Fruit fly (Drosophila melanogaster) whole organism, embryonic: ENCODE data around the gene Idh3b.

Experiments used
- CG10274 ChIP-seq: fragments of 200-800 bp; sonication (Bioruptor generic); optimal IDR thresholded peaks from 3 replicates; lab custom pipeline; 2017; ENCODE audit warnings: missing biosample characterization, mild to moderate bottlenecking, missing genetic modification characterization
- CG10462 ChIP-seq: fragments of 200-800 bp; sonication (Bioruptor generic); optimal IDR thresholded peaks from 2 replicates; lab custom pipeline; 2016; ENCODE audit warnings: missing biosample characterization, missing genetic modification characterization
- CG11456 ChIP-seq: fragments of 200-800 bp; sonication (Bioruptor generic); IDR thresholded peaks from 3 replicates; pipeline ENCODE4 v1.3.6; 2022; ENCODE audit warnings: missing biosample characterization, missing genetic modification characterization
- CG12219 ChIP-seq: fragments of 200-800 bp; sonication (Bioruptor generic); optimal IDR thresholded peaks from 3 replicates; lab custom pipeline; 2018; ENCODE audit warnings: missing biosample characterization, mild to moderate bottlenecking, missing genetic modification characterization
- CG12769 ChIP-seq: fragments of 200-800 bp; sonication (Bioruptor generic); optimal IDR thresholded peaks from 2 replicates; lab custom pipeline; 2019; ENCODE audit warnings: missing biosample characterization, mild to moderate bottlenecking, missing genetic modification characterization, moderate library complexity
- CG14667 ChIP-seq: fragments of 200-800 bp; sonication (Bioruptor generic); IDR thresholded peaks from 2 replicates; pipeline ENCODE4 v1.3.6; 2022; ENCODE audit warnings: missing biosample characterization, missing genetic modification characterization
- CG14965 ChIP-seq: fragments of 200-800 bp; sonication (Bioruptor generic); optimal IDR thresholded peaks from 2 replicates; lab custom pipeline; 2016; ENCODE audit warnings: missing biosample characterization, missing genetic modification characterization, borderline replicate concordance
- CG15601 ChIP-seq: fragments of 200-800 bp; sonication (Bioruptor generic); optimal IDR thresholded peaks from 3 replicates; lab custom pipeline; 2019; ENCODE audit warnings: missing biosample characterization, mild to moderate bottlenecking, missing genetic modification characterization, moderate library complexity
- CG1603 ChIP-seq: fragments of 200-800 bp; sonication (Bioruptor generic); optimal IDR thresholded peaks from 2 replicates; lab custom pipeline; 2019; ENCODE audit warnings: missing biosample characterization, mild to moderate bottlenecking, missing genetic modification characterization, moderate library complexity
- CG17186 ChIP-seq: fragments of 200-800 bp; sonication (Bioruptor generic); optimal IDR thresholded peaks from 3 replicates; lab custom pipeline; 2017; ENCODE audit warnings: missing biosample characterization, missing genetic modification reagents, missing genetic modification characterization
- CG17328 ChIP-seq: fragments of 200-800 bp; sonication (Bioruptor generic); IDR thresholded peaks from 2 replicates; pipeline ENCODE4 v1.3.6; 2022; ENCODE audit warnings: missing biosample characterization, missing genetic modification characterization
- CG17829 ChIP-seq: fragments of 200-800 bp; optimal IDR thresholded peaks from 2 replicates; lab custom pipeline; 2019; ENCODE audit warnings: missing biosample characterization, mild to moderate bottlenecking, missing genetic modification characterization, moderate library complexity
- CG18011 ChIP-seq: fragments of 200-800 bp; sonication (Bioruptor generic); optimal IDR thresholded peaks from 2 replicates; lab custom pipeline; 2017; ENCODE audit warnings: missing biosample characterization, missing genetic modification characterization, mild to moderate bottlenecking, moderate library complexity, missing genotype
- CG2678 ChIP-seq: fragments of 200-800 bp; sonication (Bioruptor generic); optimal IDR thresholded peaks from 3 replicates; lab custom pipeline; 2019; ENCODE audit warnings: missing biosample characterization, mild to moderate bottlenecking, missing genetic modification characterization, moderate library complexity
- CG2889 ChIP-seq: fragments of 200-800 bp; sonication (Bioruptor generic); IDR thresholded peaks from 3 replicates; pipeline ENCODE4 v1.3.6; 2022; ENCODE audit warnings: missing biosample characterization, missing genetic modification characterization
- CG30020 ChIP-seq: fragments of 200-800 bp; optimal IDR thresholded peaks from 2 replicates; lab custom pipeline; 2019; ENCODE audit warnings: missing biosample characterization, mild to moderate bottlenecking, missing genetic modification characterization, moderate library complexity
- CG32767 ChIP-seq: fragments of 200-800 bp; sonication (Bioruptor generic); IDR thresholded peaks from 2 replicates; pipeline ENCODE4 v1.3.6; 2022; ENCODE audit warnings: missing biosample characterization, missing genetic modification characterization
- CG34422 ChIP-seq: fragments of 200-800 bp; sonication (Bioruptor generic); IDR thresholded peaks from 3 replicates; pipeline ENCODE4 v1.3.6; 2022; ENCODE audit warnings: missing biosample characterization, missing genetic modification characterization
- CG3838 ChIP-seq: fragments of 200-800 bp; sonication (Bioruptor generic); optimal IDR thresholded peaks from 3 replicates; lab custom pipeline; 2016; ENCODE audit warnings: missing biosample characterization, missing genetic modification characterization
- CG7745 ChIP-seq: fragments of 200-800 bp; sonication (Bioruptor generic); optimal IDR thresholded peaks from 2 replicates; lab custom pipeline; 2018; ENCODE audit warnings: missing biosample characterization, mild to moderate bottlenecking, missing genetic modification characterization, moderate library complexity
- CG8290 ChIP-seq, 3 experiments: fragments of 200-800 bp; sonication (Bioruptor generic); optimal IDR thresholded peaks; 2 replicates each; lab custom pipeline; 2016 to 2019; ENCODE audit warnings: missing biosample characterization in 3 of 3, missing genetic modification characterization in 3 of 3, mild to moderate bottlenecking in 2 of 3, moderate library complexity in 1 of 3
- CG8388 ChIP-seq: fragments of 200-800 bp; sonication (Bioruptor generic); optimal IDR thresholded peaks from 2 replicates; lab custom pipeline; 2019; ENCODE audit warnings: missing biosample characterization, mild to moderate bottlenecking, missing genetic modification characterization, moderate library complexity
- CG9817 ChIP-seq: fragments of 200-800 bp; sonication (Bioruptor generic); optimal IDR thresholded peaks from 2 replicates; lab custom pipeline; 2018; ENCODE audit warnings: missing biosample characterization, mild to moderate bottlenecking, missing genetic modification characterization, moderate library complexity
- D ChIP-seq, 2 experiments: fragments of 200-800 bp in 1 of 2; fragments of >200 bp in 1 of 2; sonication (Bioruptor generic) in 1 of 2; optimal IDR thresholded peaks; 2 replicates in 1 of 2; 3 replicates in 1 of 2; lab custom pipeline; 2017; ENCODE audit warnings: mild to moderate bottlenecking in 1 of 2, missing biosample characterization in 1 of 2, missing genetic modification characterization in 1 of 2, missing genetic modification reagents in 1 of 2
- Dll ChIP-seq: fragments of 200-800 bp; sonication (Bioruptor generic); IDR thresholded peaks from 4 replicates; pipeline ENCODE4 v1.3.6; 2022; ENCODE audit warnings: missing biosample characterization, missing genetic modification characterization; ENCODE audit not compliant: partially characterized antibody
- E2f1 ChIP-seq: fragments of 200-800 bp; sonication (Bioruptor generic); IDR thresholded peaks from 2 replicates; pipeline ENCODE4 v1.3.6; 2022; ENCODE audit warnings: missing biosample characterization, missing genetic modification characterization
- ERR ChIP-seq: fragments of 200-800 bp; sonication (Bioruptor generic); optimal IDR thresholded peaks from 2 replicates; lab custom pipeline; 2016; ENCODE audit warnings: missing biosample characterization, missing genetic modification characterization
- Gsc ChIP-seq: fragments of 200-800 bp; sonication (Bioruptor generic); IDR thresholded peaks from 2 replicates; pipeline ENCODE4 v1.3.6; 2022; ENCODE audit warnings: missing biosample characterization, missing genetic modification characterization
- Gug ChIP-seq: fragments of 200-800 bp; sonication (Bioruptor generic); IDR thresholded peaks from 4 replicates; pipeline ENCODE4 v1.3.6; 2022; ENCODE audit warnings: missing biosample characterization, missing genetic modification characterization
- Hey ChIP-seq: fragments of 200-800 bp; sonication (Bioruptor generic); optimal IDR thresholded peaks from 3 replicates; lab custom pipeline; 2018; ENCODE audit warnings: missing biosample characterization, mild to moderate bottlenecking, missing genetic modification characterization
- HmgD ChIP-seq: fragments of 200-800 bp; sonication (Bioruptor generic); optimal IDR thresholded peaks from 3 replicates; lab custom pipeline; 2016; ENCODE audit warnings: missing biosample characterization, missing genetic modification characterization
- Med ChIP-seq: fragments of 200-800 bp; sonication (Bioruptor generic); peaks from one replicate; lab custom pipeline; 2016; ENCODE audit warnings: missing biosample characterization, missing genetic modification characterization, mild to moderate bottlenecking, inconsistent platforms, moderate library complexity
- PHDP ChIP-seq: fragments of 200-800 bp; sonication (Bioruptor generic); optimal IDR thresholded peaks from 3 replicates; lab custom pipeline; 2018; ENCODE audit warnings: missing biosample characterization, mild to moderate bottlenecking, missing genetic modification characterization, moderate library complexity
- Ravus ChIP-seq: fragments of 200-800 bp; sonication (Bioruptor generic); IDR thresholded peaks from 2 replicates; pipeline ENCODE4 v1.3.6; 2022; ENCODE audit warnings: missing biosample characterization, missing genetic modification characterization
- Sin3A ChIP-seq: fragments of >200 bp; optimal IDR thresholded peaks from 2 replicates; lab custom pipeline; 2018
- Six4 ChIP-seq: fragments of 200-800 bp; sonication (Bioruptor generic); optimal IDR thresholded peaks from 2 replicates; lab custom pipeline; 2016; ENCODE audit warnings: missing biosample characterization, missing genetic modification characterization
- Spps ChIP-seq: fragments of 200-800 bp; sonication (Bioruptor generic); optimal IDR thresholded peaks from 2 replicates; lab custom pipeline; 2018; ENCODE audit warnings: missing biosample characterization, mild to moderate bottlenecking, missing genetic modification characterization
- Sry-δ ChIP-seq: fragments of 200-800 bp; sonication (Bioruptor generic); optimal IDR thresholded peaks from 2 replicates; lab custom pipeline; 2016; ENCODE audit warnings: missing biosample characterization, missing genetic modification characterization
- aop ChIP-seq: fragments of 200-800 bp; sonication (Bioruptor generic); IDR thresholded peaks from 2 replicates; pipeline ENCODE4 v1.3.6; 2022; ENCODE audit warnings: missing biosample characterization, missing genetic modification characterization
- az2 ChIP-seq: fragments of 200-800 bp; sonication (Bioruptor generic); optimal IDR thresholded peaks from 3 replicates; lab custom pipeline; 2016; ENCODE audit warnings: missing biosample characterization, missing genetic modification characterization
- corto ChIP-seq: fragments of 200-800 bp; sonication (Bioruptor generic); optimal IDR thresholded peaks from 2 replicates; lab custom pipeline; 2016; ENCODE audit warnings: missing biosample characterization, mild to moderate bottlenecking, missing genetic modification characterization, moderate library complexity
- h ChIP-seq: fragments of >200 bp; optimal IDR thresholded peaks from 2 replicates; lab custom pipeline; 2017
- hth ChIP-seq: fragments of >200 bp; optimal IDR thresholded peaks from 2 replicates; lab custom pipeline; 2017; ENCODE audit warnings: inconsistent platforms
- oc ChIP-seq: fragments of 200-800 bp; sonication (Bioruptor generic); optimal IDR thresholded peaks from 2 replicates; lab custom pipeline; 2018; ENCODE audit warnings: missing biosample characterization, mild to moderate bottlenecking, missing genetic modification characterization, moderate library complexity
- onecut ChIP-seq: fragments of 200-800 bp; sonication (Bioruptor generic); IDR thresholded peaks from 2 replicates; pipeline ENCODE4 v1.3.6; 2022; ENCODE audit warnings: missing biosample characterization, missing genetic modification characterization
- sens-2 ChIP-seq: fragments of 200-800 bp; sonication (Bioruptor generic); IDR thresholded peaks from 2 replicates; pipeline ENCODE4 v1.3.6; 2022; ENCODE audit warnings: missing biosample characterization, missing genetic modification characterization
- sisA ChIP-seq: fragments of 200-800 bp; sonication (Bioruptor generic); IDR thresholded peaks from 2 replicates; pipeline ENCODE4 v1.3.6; 2022; ENCODE audit warnings: missing biosample characterization, missing genetic modification characterization
- sqz ChIP-seq: fragments of 200-800 bp; sonication (Bioruptor generic); optimal IDR thresholded peaks from 3 replicates; lab custom pipeline; 2018; ENCODE audit warnings: missing biosample characterization, mild to moderate bottlenecking, missing genetic modification characterization
- stc ChIP-seq: fragments of 200-800 bp; sonication (Bioruptor generic); IDR thresholded peaks from 2 replicates; pipeline ENCODE4 v1.3.6; 2022; ENCODE audit warnings: missing biosample characterization, missing genetic modification characterization
- vnd ChIP-seq: fragments of 200-800 bp; sonication (Bioruptor generic); IDR thresholded peaks from 3 replicates; pipeline ENCODE4 v1.3.6; 2022; ENCODE audit warnings: missing biosample characterization, missing genetic modification characterization; ENCODE audit not compliant: partially characterized antibody

Idh3b gene

dm6 chr3R:22049134-22049796 lies 30.1 kb upstream of the Idh3b start (continued):
- TF ChIP-seq oc (tag; lab: Kevin White, UChicago) (peak; percentile 80), aop (GFP tag; lab: Robert Waterston, UW) (no peak), CG14965 (GFP tag; lab: Kevin White, UChicago) (peak; percentile 32), CG34422 (GFP tag; lab: Robert Waterston, UW) (peak; percentile 77), stc (GFP tag; lab: Robert Waterston, UW) (peak; percentile 75), CG12769 (peak; percentile 92), Sin3A (lab: Kevin White, UChicago) (no peak), HmgD (GFP tag; lab: Kevin White, UChicago) (peak; percentile 22), Gsc (GFP tag; lab: Robert Waterston, UW) (no peak), CG17328 (GFP tag; lab: Robert Waterston, UW) (peak; percentile 75), CG17829 (tag; lab: Kevin White, UChicago) (peak; percentile 84), sens-2 (GFP tag; lab: Robert Waterston, UW) (peak; percentile 67), corto (GFP tag; lab: Kevin White, UChicago) (no peak), Sry-δ (GFP tag; lab: Kevin White, UChicago) (peak; percentile 32), ERR (GFP tag; lab: Kevin White, UChicago) (peak; percentile 57), CG10462 (GFP tag; lab: Kevin White, UChicago) (peak; percentile 56), hth (lab: Kevin White, UChicago) (no peak), PHDP (tag; lab: Kevin White, UChicago) (peak; percentile 81), CG14667 (GFP tag; lab: Robert Waterston, UW) (peak; percentile 68), E2f1 (GFP tag; lab: Robert Waterston, UW) (peak; percentile 82), az2 (peak; percentile 79), Spps (tag; lab: Kevin White, UChicago) (peak; percentile 65), CG7745 (tag; lab: Kevin White, UChicago) (no peak), CG11456 (GFP tag; lab: Robert Waterston, UW) (peak; percentile 72), CG15601 (tag; lab: Kevin White, UChicago) (peak; percentile 58), CG10274 (GFP tag; lab: Kevin White, UChicago) (peak; percentile 45), Med (GFP tag; lab: Kevin White, UChicago) (peak; percentile 97), Hey (tag; lab: Kevin White, UChicago) (peak; percentile 82), CG8290 (GFP tag; optimal IDR thresholded peaks at IDR 0.05; lab: Kevin White, UChicago) (peak; percentile 45), CG8290 (tag; optimal IDR thresholded peaks at IDR 0.05; lab: Kevin White, UChicago) (peak in 1 of 2 experiments; percentile 86), CG17186 (GFP tag; lab: Kevin White, UChicago) (peak; percentile 1), CG32767 (GFP tag; lab: Robert Waterston, UW) (peak; percentile 73), Six4 (GFP tag; lab: Kevin White, UChicago) (peak; percentile 73), CG30020 (tag; lab: Kevin White, UChicago) (peak; percentile 22), CG3838 (GFP tag; lab: Kevin White, UChicago) (peak; percentile 47), Dll (GFP tag; lab: Robert Waterston, UW) (0 out of 4 replicates have a peak, but pooled peaks have one; percentile 12), vnd (no peak), CG1603 (tag; lab: Kevin White, UChicago) (peak; percentile 87), onecut (GFP tag; lab: Robert Waterston, UW) (peak; percentile 75), h (lab: Kevin White, UChicago) (no peak), CG2889 (peak; percentile 46; the same call in 2 of the 3 replicates), CG2678 (tag; lab: Kevin White, UChicago) (peak; percentile 88), CG12219 (peak; percentile 81), CG18011 (GFP tag; lab: Kevin White, UChicago) (peak; percentile 51), Gug (GFP tag; lab: Robert Waterston, UW) (peak; percentile 70), D (optimal IDR thresholded peaks at IDR 0.05; lab: Kevin White, UChicago) (no peak), D (GFP tag; optimal IDR thresholded peaks at IDR 0.05; lab: Kevin White, UChicago) (peak; percentile 75), sisA (peak; percentile 87), CG9817 (tag; lab: Kevin White, UChicago) (peak; percentile 77), CG8388 (GFP tag; lab: Kevin White, UChicago) (peak; percentile 80), Ravus (GFP tag; lab: Robert Waterston, UW) (no peak), sqz (GFP tag; lab: Kevin White, UChicago) (peak; percentile 9)
